Fruit fly (Drosophila melanogaster): Measurements from ENCODE around the gene Alp10.

- TF ChIP-seq kay (GFP tag; ENCODE audit: borderline replicate concordance), result no peak
- no peak for TF ChIP-seq Crg-1 (GFP tag; optimal IDR thresholded peaks at IDR 0.05)
- no peak for TF ChIP-seq Hr96 (GFP tag; optimal IDR thresholded peaks at IDR 0.05)
- no peak for TF ChIP-seq cnc (optimal IDR thresholded peaks at IDR 0.05)
- no peak for TF ChIP-seq bab1 (GFP tag; optimal IDR thresholded peaks at IDR 0.05)
- no peak for TF ChIP-seq CG7045 (GFP tag; optimal IDR thresholded peaks at IDR 0.05)
- TF ChIP-seq CG12768 (GFP tag; optimal IDR thresholded peaks at IDR 0.05), result no peak
- TF ChIP-seq pad (GFP tag; optimal IDR thresholded peaks at IDR 0.05), result no peak
- no peak for TF ChIP-seq Clk (GFP tag; optimal IDR thresholded peaks at IDR 0.05)
These were observed 31.4 kb upstream of the Alp10 start for dm6 chr3L:5626465-5626864.

Measured in whole organism, adult.